Worm (Caenorhabditis elegans): ENCODE data around the gene T01C3.11.

Gene T01C3.11

ce11 chrV:15000055-15000704 lies 845 bp downstream of the T01C3.11 start, which contains the start of gene rps-16 (continued):
- TF ChIP-seq Y105C5A.15 (GFP tag; IDR thresholded peaks at IDR 0.05) (peak; percentile 69; the same call in 1 of the 2 replicates), dmd-6 (GFP tag; IDR thresholded peaks at IDR 0.05) (no peak), zip-2 (tag; optimal IDR thresholded peaks at IDR 0.05) (no peak)

- peak; percentile 99 for TF ChIP-seq aha-1 (tag)
- no peak for TF ChIP-seq F44E2.7 (GFP tag; IDR thresholded peaks at IDR 0.05)
- no peak for TF ChIP-seq egl-43 (GFP tag; IDR thresholded peaks at IDR 0.05)
- TF ChIP-seq pha-4 (GFP tag; IDR thresholded peaks at IDR 0.05), result no peak
- no peak for TF ChIP-seq pha-4 (tag; optimal IDR thresholded peaks at IDR 0.05)
- TF ChIP-seq set-16 (GFP tag; IDR thresholded peaks at IDR 0.05), result peak; percentile 90
These were observed 2.2 kb downstream of the T01C3.11 start for ce11 chrV:15001536-15001935.

ce11 chrV:15002184-15002690 lies 2.9 kb downstream of the T01C3.11 start, which contains the start of the genes fib-1 and mut-15:
Gene fib-1 (minus strand): TSS chrV:15002223.
Gene mut-15 (plus strand): TSS chrV:15002543.
- TF ChIP-seq hif-1 (tag; optimal IDR thresholded peaks at IDR 0.05) (peak in 1 of 2 experiments; percentile 91), rbr-2 (tag; optimal IDR thresholded peaks at IDR 0.05) (peak; percentile 92), ZK546.5 (tag; optimal IDR thresholded peaks at IDR 0.05) (no peak), daf-8 (GFP tag; IDR thresholded peaks at IDR 0.05) (no peak), ceh-32 (tag; optimal IDR thresholded peaks at IDR 0.05; ENCODE audit: poor library complexity) (no peak), lin-13 (GFP tag; optimal IDR thresholded peaks at IDR 0.05) (peak; percentile 86), nhr-48 (tag; optimal IDR thresholded peaks at IDR 0.05) (peak; percentile 44), ceh-28 (tag; optimal IDR thresholded peaks at IDR 0.05) (peak; percentile 71), mxl-3 (GFP tag; optimal IDR thresholded peaks at IDR 0.05) (peak; percentile 78), saeg-2 (GFP tag; IDR thresholded peaks at IDR 0.05) (no peak), nhr-11 (tag; optimal IDR thresholded peaks at IDR 0.05) (peak; percentile 91), madf-9 (GFP tag; conservative IDR thresholded peaks at IDR 0.05) (no peak), skn-1 (tag; optimal IDR thresholded peaks at IDR 0.05) (no peak), nhr-237 (tag; optimal IDR thresholded peaks at IDR 0.05) (no peak), lin-38 (GFP tag; IDR thresholded peaks at IDR 0.05) (peak; percentile 99), lin-15B (tag; optimal IDR thresholded peaks at IDR 0.05) (peak; percentile 76), R02D3.7 (tag; optimal IDR thresholded peaks at IDR 0.05) (no peak), lin-29 (GFP tag; IDR thresholded peaks at IDR 0.05) (no peak), F44E2.7 (GFP tag; IDR thresholded peaks at IDR 0.05) (no peak), lim-7 (GFP tag; IDR thresholded peaks at IDR 0.05) (no peak), T26A8.4 (GFP tag; IDR thresholded peaks at IDR 0.05) (peak; percentile 71; the same call in 1 of the 2 replicates), F37D6.2 (tag; optimal IDR thresholded peaks at IDR 0.05) (peak; percentile 67), mdt-29 (GFP tag; IDR thresholded peaks at IDR 0.05) (0 out of 2 replicates have a peak, but pooled peaks have one; percentile 33), daf-12 (tag; optimal IDR thresholded peaks at IDR 0.05) (no peak), php-3 (GFP tag; IDR thresholded peaks at IDR 0.05) (0 out of 2 replicates have a peak, but pooled peaks have one; percentile 19), nhr-102 (tag; optimal IDR thresholded peaks at IDR 0.05) (peak; percentile 80), zip-11 (GFP tag; IDR thresholded peaks at IDR 0.05) (no peak), dmd-8 (GFP tag; IDR thresholded peaks at IDR 0.05) (no peak), ctbp-1 (GFP tag; IDR thresholded peaks at IDR 0.05) (peak; percentile 72), gei-8 (GFP tag; optimal IDR thresholded peaks at IDR 0.05) (no peak), hmg-1.1 (GFP tag; IDR thresholded peaks at IDR 0.05) (peak; percentile 86), Y75B8A.6 (GFP tag; IDR thresholded peaks at IDR 0.05) (no peak), zfp-3 (GFP tag; conservative IDR thresholded peaks at IDR 0.05) (no peak), cey-2 (tag; optimal IDR thresholded peaks at IDR 0.05; ENCODE audit: borderline replicate concordance, insufficient read depth) (no peak), nhr-25 (tag; optimal IDR thresholded peaks at IDR 0.05; ENCODE audit: borderline replicate concordance, insufficient read depth) (peak; percentile 73), sdz-12 (GFP tag; optimal IDR thresholded peaks at IDR 0.05) (no peak), dve-1 (tag; optimal IDR thresholded peaks at IDR 0.05; ENCODE audit: insufficient read depth) (peak; percentile 89), nhr-6 (tag; optimal IDR thresholded peaks at IDR 0.05) (peak; percentile 95)
